Worm (Caenorhabditis elegans) whole organism, young adult: ENCODE measurements around the gene dkf-2.
A peak's percentile ranks its signal among the peaks of the same experiment; 100 is the strongest.

ENCODE experiments used
- B0035.1 ChIP-seq: sonication (generic microtip); optimal IDR thresholded peaks from 2 replicates; lab custom pipeline; 2016; ENCODE audit warnings: missing genetic modification characterization, mild to moderate bottlenecking, missing compliant biosample characterization, missing genotype, missing genetic modification reagents
- B0261.1 ChIP-seq: sonication (generic microtip); optimal IDR thresholded peaks from 2 replicates; lab custom pipeline; 2016; ENCODE audit warnings: mild to moderate bottlenecking, missing genetic modification characterization, moderate library complexity, missing compliant biosample characterization
- C06A6.2 ChIP-seq: fragments of 200-800 bp; sonication (Bioruptor generic); conservative IDR thresholded peaks from 2 replicates; pipeline ENCODE4 v1.3.6; 2022; ENCODE audit warnings: missing genetic modification characterization, missing compliant biosample characterization
- F22D6.2 ChIP-seq: sonication (generic microtip); optimal IDR thresholded peaks from 2 replicates; lab custom pipeline; 2016; ENCODE audit warnings: mild to moderate bottlenecking, missing genetic modification characterization, missing compliant biosample characterization
- F33H1.4 ChIP-seq: fragments of 200-800 bp; sonication (Bioruptor generic); IDR thresholded peaks from 2 replicates; pipeline ENCODE4 v1.3.6; 2022; ENCODE audit warnings: missing genetic modification reagents, missing genetic modification characterization, missing compliant biosample characterization
- F49E8.2 ChIP-seq: sonication (generic microtip); optimal IDR thresholded peaks from 3 replicates; lab custom pipeline; 2017; ENCODE audit warnings: missing genetic modification characterization, mild to moderate bottlenecking, missing compliant biosample characterization, antibody characterized with exemption, moderate library complexity; ENCODE audit not compliant: insufficient read depth
- K11D2.4 ChIP-seq: fragments of 200-800 bp; sonication (Bioruptor generic); IDR thresholded peaks from 2 replicates; pipeline ENCODE4 v1.3.6; 2022; ENCODE audit warnings: missing genetic modification reagents, missing genetic modification characterization, missing compliant biosample characterization
- K12H6.12 ChIP-seq: fragments of 200-800 bp; sonication (Bioruptor generic); optimal IDR thresholded peaks from 2 replicates; lab custom pipeline; 2018; ENCODE audit warnings: mild to moderate bottlenecking, missing genetic modification characterization, missing compliant biosample characterization
- T07F8.4 ChIP-seq: sonication (generic microtip); optimal IDR thresholded peaks from 2 replicates; lab custom pipeline; 2016; ENCODE audit warnings: mild to moderate bottlenecking, missing genetic modification characterization, moderate library complexity, missing compliant biosample characterization
- Y53F4B.3 ChIP-seq: fragments of 200-800 bp; sonication (Bioruptor generic); IDR thresholded peaks from 2 replicates; pipeline ENCODE4 v1.3.6; 2022; ENCODE audit warnings: missing genetic modification reagents, missing genetic modification characterization, missing compliant biosample characterization
- Y53G8AR.9 ChIP-seq: fragments of 200-800 bp; sonication (Bioruptor generic); conservative IDR thresholded peaks from 2 replicates; pipeline ENCODE4 v1.3.6; 2022; ENCODE audit warnings: missing genetic modification reagents, missing genetic modification characterization, missing compliant biosample characterization
- aptf-2 ChIP-seq: fragments of 200-800 bp; sonication (Bioruptor generic); conservative IDR thresholded peaks from 2 replicates; pipeline ENCODE4 v1.3.6; 2022; ENCODE audit warnings: missing genetic modification reagents, missing genetic modification characterization, missing compliant biosample characterization
- aptf-3 ChIP-seq: fragments of 200-800 bp; sonication (Bioruptor generic); IDR thresholded peaks from 2 replicates; pipeline ENCODE4 v1.3.6; 2022; ENCODE audit warnings: missing genetic modification characterization, missing compliant biosample characterization
- athp-1 ChIP-seq: sonication (generic microtip); optimal IDR thresholded peaks from 2 replicates; lab custom pipeline; 2017; ENCODE audit warnings: mild to moderate bottlenecking, missing genetic modification characterization, missing compliant biosample characterization
- attf-5 ChIP-seq: fragments of 200-800 bp; sonication (Bioruptor generic); optimal IDR thresholded peaks from 2 replicates; lab custom pipeline; 2018; ENCODE audit warnings: mild to moderate bottlenecking, missing genetic modification characterization, missing compliant biosample characterization
- ccch-3 ChIP-seq: fragments of 200-800 bp; sonication (Bioruptor generic); optimal IDR thresholded peaks from 2 replicates; lab custom pipeline; 2018; ENCODE audit warnings: mild to moderate bottlenecking, missing genetic modification characterization, missing compliant biosample characterization
- ceh-100 ChIP-seq: fragments of 200-800 bp; sonication (Bioruptor generic); IDR thresholded peaks from 2 replicates; pipeline ENCODE4 v1.3.6; 2022; ENCODE audit warnings: missing genetic modification reagents, missing genetic modification characterization, missing compliant biosample characterization
- ceh-91 ChIP-seq: fragments of 200-800 bp; sonication (Bioruptor generic); IDR thresholded peaks from 2 replicates; pipeline ENCODE4 v1.3.6; 2022; ENCODE audit warnings: missing genetic modification reagents, missing genetic modification characterization, missing compliant biosample characterization
- efl-1 ChIP-seq: fragments of 150-350 bp; optimal IDR thresholded peaks from 2 replicates; lab custom pipeline; 2014; ENCODE audit warnings: missing biosample characterization, missing genetic modification reagents, missing genetic modification characterization
- egrh-3 ChIP-seq: fragments of 200-800 bp; sonication (Bioruptor generic); IDR thresholded peaks from 2 replicates; pipeline ENCODE4 v1.3.6; 2022; ENCODE audit warnings: missing genetic modification reagents, missing genetic modification characterization, missing compliant biosample characterization
- gei-17 ChIP-seq: fragments of 200-800 bp; sonication (Bioruptor generic); optimal IDR thresholded peaks from 2 replicates; lab custom pipeline; 2018; ENCODE audit warnings: mild to moderate bottlenecking, missing genetic modification characterization, missing compliant biosample characterization
- hlh-12 ChIP-seq: sonication (generic microtip); optimal IDR thresholded peaks from 2 replicates; lab custom pipeline; 2016; ENCODE audit warnings: missing genetic modification characterization, missing compliant biosample characterization
- hlh-26 ChIP-seq: fragments of 200-800 bp; sonication (Bioruptor generic); conservative IDR thresholded peaks from 2 replicates; pipeline ENCODE4 v1.3.6; 2022; ENCODE audit warnings: missing genetic modification reagents, missing genetic modification characterization, missing compliant biosample characterization
- hmg-20 ChIP-seq: fragments of 200-800 bp; sonication (Bioruptor generic); IDR thresholded peaks from 2 replicates; pipeline ENCODE4 v1.3.6; 2022; ENCODE audit warnings: missing genetic modification reagents, missing genetic modification characterization, missing compliant biosample characterization
- hrde-1 ChIP-seq: sonication (generic microtip); optimal IDR thresholded peaks from 2 replicates; lab custom pipeline; 2016; ENCODE audit warnings: missing genetic modification characterization, mild to moderate bottlenecking, missing compliant biosample characterization, moderate library complexity, missing genotype, missing genetic modification reagents, borderline replicate concordance
- lag-1 ChIP-seq: fragments of 200-800 bp; sonication (Bioruptor generic); IDR thresholded peaks from 2 replicates; pipeline ENCODE4 v1.3.6; 2022; ENCODE audit warnings: missing genetic modification reagents, missing genetic modification characterization, missing compliant biosample characterization
- let-526 ChIP-seq: fragments of 200-800 bp; sonication (Bioruptor generic); IDR thresholded peaks from 2 replicates; pipeline ENCODE4 v1.3.6; 2022; ENCODE audit warnings: missing genetic modification reagents, missing genetic modification characterization, missing compliant biosample characterization
- madf-3 ChIP-seq: fragments of 200-800 bp; sonication (Bioruptor generic); IDR thresholded peaks from 2 replicates; pipeline ENCODE4 v1.3.6; 2022; ENCODE audit warnings: missing genetic modification reagents, missing genetic modification characterization, missing compliant biosample characterization
- mes-4 ChIP-seq: sonication (generic microtip); optimal IDR thresholded peaks from 2 replicates; lab custom pipeline; 2016; ENCODE audit warnings: missing genotype, missing genetic modification characterization, missing compliant biosample characterization
- mxl-1 ChIP-seq: sonication (generic microtip); optimal IDR thresholded peaks from 2 replicates; lab custom pipeline; 2016; ENCODE audit warnings: missing genetic modification characterization, missing compliant biosample characterization
- nfya-2 ChIP-seq: fragments of 200-800 bp; sonication (Bioruptor generic); IDR thresholded peaks from 2 replicates; pipeline ENCODE4 v1.3.6; 2022; ENCODE audit warnings: missing genetic modification reagents, missing genetic modification characterization, missing compliant biosample characterization
- nhr-120 ChIP-seq: fragments of 200-800 bp; sonication (Bioruptor generic); IDR thresholded peaks from 2 replicates; pipeline ENCODE4 v1.3.6; 2022; ENCODE audit warnings: missing genetic modification characterization, missing compliant biosample characterization
- nhr-27 ChIP-seq: fragments of 200-800 bp; sonication (Bioruptor generic); optimal IDR thresholded peaks from 2 replicates; lab custom pipeline; 2018; ENCODE audit warnings: mild to moderate bottlenecking, missing genetic modification characterization, moderate library complexity, missing compliant biosample characterization
- rcor-1 ChIP-seq: fragments of 200-800 bp; sonication (Bioruptor generic); IDR thresholded peaks from 2 replicates; pipeline ENCODE4 v1.3.6; 2022; ENCODE audit warnings: missing genetic modification reagents, missing genetic modification characterization, missing compliant biosample characterization
- sdz-38 ChIP-seq: sonication (generic microtip); optimal IDR thresholded peaks from 2 replicates; lab custom pipeline; 2016; ENCODE audit warnings: missing genotype, missing genetic modification characterization, missing compliant biosample characterization
- sea-2 ChIP-seq: fragments of 200-800 bp; sonication (Bioruptor generic); IDR thresholded peaks from 2 replicates; pipeline ENCODE4 v1.3.6; 2022; ENCODE audit warnings: missing genetic modification characterization, missing compliant biosample characterization
- snpc-1.1 ChIP-seq: sonication (generic microtip); optimal IDR thresholded peaks from 2 replicates; lab custom pipeline; 2017; ENCODE audit warnings: missing genetic modification characterization, mild to moderate bottlenecking, missing compliant biosample characterization, antibody characterized with exemption, moderate library complexity, missing genotype, missing genetic modification reagents; ENCODE audit not compliant: insufficient read depth
- snpc-4 ChIP-seq, 5 experiments: fragments of 150-350 bp in 1 of 5; sonication (generic microtip) in 4 of 5; optimal IDR thresholded peaks; 2 replicates each; lab custom pipeline; 2014 to 2018; ENCODE audit warnings: missing genetic modification characterization in 5 of 5, missing biosample characterization in 3 of 5, antibody characterized with exemption in 2 of 5, mild to moderate bottlenecking in 2 of 5, missing compliant biosample characterization in 2 of 5, missing genotype in 2 of 5, moderate library complexity in 2 of 5, missing genetic modification reagents in 1 of 5
- somi-1 ChIP-seq: fragments of 200-800 bp; sonication (Bioruptor generic); optimal IDR thresholded peaks from 2 replicates; lab custom pipeline; 2018; ENCODE audit warnings: mild to moderate bottlenecking, missing genetic modification characterization, missing compliant biosample characterization
- tlf-1 ChIP-seq: fragments of 200-800 bp; sonication (Bioruptor generic); optimal IDR thresholded peaks from 2 replicates; lab custom pipeline; 2018; ENCODE audit warnings: mild to moderate bottlenecking, missing genetic modification characterization, missing compliant biosample characterization
- xnd-1 ChIP-seq: sonication (generic microtip); optimal IDR thresholded peaks from 2 replicates; lab custom pipeline; 2016; ENCODE audit warnings: missing genotype, missing genetic modification reagents, missing genetic modification characterization, missing compliant biosample characterization
- ztf-22 ChIP-seq: fragments of 200-800 bp; sonication (Bioruptor generic); optimal IDR thresholded peaks from 2 replicates; lab custom pipeline; 2018; ENCODE audit warnings: mild to moderate bottlenecking, missing genetic modification characterization, moderate library complexity, missing compliant biosample characterization
- ztf-26 ChIP-seq: sonication (generic microtip); optimal IDR thresholded peaks from 2 replicates; lab custom pipeline; 2017; ENCODE audit warnings: missing genetic modification characterization, missing compliant biosample characterization
- ztf-28 ChIP-seq: fragments of 200-800 bp; sonication (Bioruptor generic); IDR thresholded peaks from 2 replicates; pipeline ENCODE4 v1.3.6; 2022; ENCODE audit warnings: missing genetic modification reagents, missing genetic modification characterization, missing compliant biosample characterization

The dkf-2 gene

DNA sequence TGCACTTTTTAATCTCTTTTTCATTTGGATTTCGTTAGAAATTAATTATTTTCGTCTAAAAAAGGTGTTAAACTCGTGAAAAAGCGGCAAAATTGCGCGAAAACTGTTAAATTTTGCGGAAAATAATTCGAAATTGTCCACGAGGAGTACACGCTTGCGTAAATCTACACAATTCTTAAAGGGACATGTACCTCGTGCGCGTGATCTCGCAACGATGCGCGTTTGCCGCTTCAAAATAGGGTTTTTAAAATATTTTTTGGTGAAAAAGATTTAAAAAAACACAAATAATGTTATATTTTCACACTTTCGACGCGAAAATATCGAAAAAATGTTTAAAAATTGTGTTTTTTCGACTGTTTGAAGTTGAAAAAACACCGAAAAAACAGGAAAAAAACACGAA lies 45.9 kb downstream of the dkf-2 start (continued):
- TF ChIP-seq C06A6.2 (no peak), ceh-91 (GFP tag; lab: Robert Waterston, UW) (peak; percentile 49; the same call in 1 of the 2 replicates), gei-17 (GFP tag; lab: Kevin White, UChicago) (no peak), hlh-12 (tag; lab: Kevin White, UChicago) (no peak)

- no peak for TF ChIP-seq B0035.1 (tag; lab: Kevin White, UChicago)
- no peak for TF ChIP-seq nhr-120 (GFP tag; lab: Robert Waterston, UW)
- TF ChIP-seq nhr-27 (tag; lab: Kevin White, UChicago): no peak
- TF ChIP-seq madf-3 (GFP tag; lab: Robert Waterston, UW): no peak
- no peak for TF ChIP-seq hrde-1 (tag; lab: Kevin White, UChicago)
- TF ChIP-seq Y53F4B.3 (GFP tag; lab: Robert Waterston, UW): no peak
- TF ChIP-seq mes-4 (tag; lab: Kevin White, UChicago): no peak
These were observed 46.7 kb downstream of the dkf-2 start for ce11 chrV:16794079-16794478.

- TF ChIP-seq B0261.1 (tag; lab: Kevin White, UChicago) (no peak), ztf-22 (GFP tag; lab: Kevin White, UChicago) (no peak), sdz-38 (no peak), F22D6.2 (tag; lab: Kevin White, UChicago) (no peak), sea-2 (GFP tag; lab: Robert Waterston, UW) (no peak), snpc-4 (GFP tag; optimal IDR thresholded peaks at IDR 0.05; lab: Kevin White, UChicago) (peak; percentile 31), snpc-4 (tag; optimal IDR thresholded peaks at IDR 0.05; lab: Kevin White, UChicago) (peak; percentile 21 to 83 (median 52)), nhr-120 (GFP tag; lab: Robert Waterston, UW) (no peak), somi-1 (no peak), K11D2.4 (0 out of 2 replicates have a peak, but pooled peaks have one; percentile 22), ztf-28 (GFP tag; lab: Robert Waterston, UW) (no peak), aptf-2 (GFP tag; lab: Robert Waterston, UW) (no peak), ccch-3 (GFP tag; lab: Kevin White, UChicago) (no peak), lag-1 (GFP tag; lab: Robert Waterston, UW) (no peak), K12H6.12 (no peak), F33H1.4 (GFP tag; lab: Robert Waterston, UW) (peak; percentile 68), xnd-1 (tag; lab: Kevin White, UChicago) (peak; percentile 70), rcor-1 (GFP tag; lab: Robert Waterston, UW) (peak; percentile 80), hmg-20 (GFP tag; lab: Robert Waterston, UW) (peak; percentile 45; the same call in 1 of the 2 replicates), tlf-1 (GFP tag; lab: Kevin White, UChicago) (peak; percentile 16), athp-1 (tag; lab: Kevin White, UChicago) (no peak), egrh-3 (GFP tag; lab: Robert Waterston, UW) (no peak), C06A6.2 (no peak), F49E8.2 (tag; lab: Kevin White, UChicago) (peak; percentile 38), ztf-26 (tag; lab: Kevin White, UChicago) (no peak), efl-1 (GFP tag; lab: Kevin White, UChicago) (peak; percentile 80), T07F8.4 (tag; lab: Kevin White, UChicago) (no peak), let-526 (no peak), Y53G8AR.9 (GFP tag; lab: Robert Waterston, UW) (0 out of 2 replicates have a peak, but pooled peaks have one; percentile 66), aptf-3 (GFP tag; lab: Robert Waterston, UW) (no peak), B0035.1 (tag; lab: Kevin White, UChicago) (no peak), ceh-100 (GFP tag; lab: Robert Waterston, UW) (0 out of 2 replicates have a peak, but pooled peaks have one; percentile 21), mxl-1 (tag; lab: Kevin White, UChicago) (no peak), snpc-1.1 (tag; lab: Kevin White, UChicago) (peak; percentile 63), attf-5 (GFP tag; lab: Kevin White, UChicago) (peak; percentile 8), nfya-2 (GFP tag; lab: Robert Waterston, UW) (no peak), hlh-26 (GFP tag; lab: Robert Waterston, UW) (no peak)
These were observed 47.5 kb downstream of the dkf-2 start, which contains the start of the genes ctps-1 and pus-1 for ce11 chrV:16794828-16795354. ctps-1 (plus strand) TSS chrV:16794878. pus-1 (minus strand) TSS chrV:16794952.
